Fruit fly (Drosophila melanogaster): ENCODE data around the gene Alg13.

Gene Alg13

dm6 chr3R:29088938-29089661, 49.3 kb downstream of the Alg13 start (continued):
- TF ChIP-seq CG14014 (GFP tag; IDR thresholded peaks at IDR 0.05) (0 out of 2 replicates have a peak, but pooled peaks have one; percentile 17), Camta (GFP tag; optimal IDR thresholded peaks at IDR 0.05) (peak; percentile 47), H15 (GFP tag; IDR thresholded peaks at IDR 0.05) (peak; percentile 60), CoRest (tag; optimal IDR thresholded peaks at IDR 0.05) (peak; percentile 74), PHDP (tag; optimal IDR thresholded peaks at IDR 0.05) (peak; percentile 70), MESR4 (GFP tag; optimal IDR thresholded peaks at IDR 0.05) (no peak), kay (GFP tag; optimal IDR thresholded peaks at IDR 0.05) (no peak), CG3407 (GFP tag; optimal IDR thresholded peaks at IDR 0.05) (peak; percentile 50), ato (GFP tag; IDR thresholded peaks at IDR 0.05; ENCODE audit: partially characterized antibody) (no peak), CG2199 (GFP tag; IDR thresholded peaks at IDR 0.05) (no peak), CG12071 (GFP tag; optimal IDR thresholded peaks at IDR 0.05) (peak; percentile 49), pho (GFP tag; optimal IDR thresholded peaks at IDR 0.05) (no peak), CG4360 (GFP tag; IDR thresholded peaks at IDR 0.05) (peak; percentile 20; the same call in 1 of the 2 replicates), ara (GFP tag; IDR thresholded peaks at IDR 0.05) (peak; percentile 52; the same call in 1 of the 2 replicates), Ssrp (tag; optimal IDR thresholded peaks at IDR 0.05) (peak; percentile 72), ttk (GFP tag; IDR thresholded peaks at IDR 0.05) (0 out of 2 replicates have a peak, but pooled peaks have one; percentile 20), NC2β (GFP tag; optimal IDR thresholded peaks at IDR 0.05) (peak; percentile 33), HLH4C (GFP tag; IDR thresholded peaks at IDR 0.05; ENCODE audit: partially characterized antibody) (no peak), B-H1 (GFP tag; IDR thresholded peaks at IDR 0.05) (peak; percentile 44; the same call in 2 of the 3 replicates), CG33557 (GFP tag; optimal IDR thresholded peaks at IDR 0.05) (peak; percentile 34), CG1602 (GFP tag; optimal IDR thresholded peaks at IDR 0.05) (peak; percentile 47), CG3847 (GFP tag; IDR thresholded peaks at IDR 0.05) (peak; percentile 57), Blimp-1 (GFP tag; optimal IDR thresholded peaks at IDR 0.05) (peak; percentile 79), CG16863 (GFP tag; optimal IDR thresholded peaks at IDR 0.05) (peak; percentile 16), CG7786 (GFP tag; optimal IDR thresholded peaks at IDR 0.05) (peak; percentile 57), CG10267 (tag; optimal IDR thresholded peaks at IDR 0.05) (peak; percentile 66), gfzf (GFP tag; optimal IDR thresholded peaks at IDR 0.05) (no peak), CG2875 (GFP tag; optimal IDR thresholded peaks at IDR 0.05) (peak; percentile 72), tin (GFP tag; optimal IDR thresholded peaks at IDR 0.05) (peak; percentile 59), CG4730 (GFP tag; IDR thresholded peaks at IDR 0.05) (0 out of 2 replicates have a peak, but pooled peaks have one; percentile 17), CG11093 (GFP tag; IDR thresholded peaks at IDR 0.05) (peak; percentile 73; the same call in 2 of the 3 replicates), Oaz (GFP tag; IDR thresholded peaks at IDR 0.05) (no peak), D19A (tag; optimal IDR thresholded peaks at IDR 0.05) (peak; percentile 71), CG9215 (GFP tag; IDR thresholded peaks at IDR 0.05) (peak; percentile 55), chinmo (GFP tag; IDR thresholded peaks at IDR 0.05; ENCODE audit: partially characterized antibody) (0 out of 4 replicates have a peak, but pooled peaks have one; percentile 13), luna (GFP tag; optimal IDR thresholded peaks at IDR 0.05) (no peak), CG4854 (GFP tag; optimal IDR thresholded peaks at IDR 0.05) (peak; percentile 25), Ets65A (GFP tag) (peak; percentile 48), knrl (GFP tag; IDR thresholded peaks at IDR 0.05; ENCODE audit: partially characterized antibody) (no peak), CG1233 (GFP tag; optimal IDR thresholded peaks at IDR 0.05) (peak; percentile 57), Meics (GFP tag; optimal IDR thresholded peaks at IDR 0.05) (peak; percentile 76), gt (GFP tag; IDR thresholded peaks at IDR 0.05) (no peak), CG7987 (GFP tag; optimal IDR thresholded peaks at IDR 0.05) (no peak), sim (GFP tag; IDR thresholded peaks at IDR 0.05) (peak; percentile 53; the same call in 1 of the 2 replicates), grau (tag; optimal IDR thresholded peaks at IDR 0.05) (peak; percentile 75), CG32767 (GFP tag; IDR thresholded peaks at IDR 0.05) (peak; percentile 26; the same call in 1 of the 2 replicates), CG18262 (tag; optimal IDR thresholded peaks at IDR 0.05) (peak; percentile 87), CG6813 (GFP tag; optimal IDR thresholded peaks at IDR 0.05) (peak; percentile 15), oc (tag; optimal IDR thresholded peaks at IDR 0.05) (peak; percentile 28)
